Worm (Caenorhabditis elegans): Measurements from ENCODE around the gene T24C4.5.

- TF ChIP-seq lin-39 (tag; optimal IDR thresholded peaks at IDR 0.05): no peak
- no peak for TF ChIP-seq dmd-6 (GFP tag; IDR thresholded peaks at IDR 0.05)
- TF ChIP-seq nhr-111 (GFP tag; optimal IDR thresholded peaks at IDR 0.05): no peak
Measured at ce11 chrIII:839491-839890, 40.0 kb downstream of the T24C4.5 start, which contains the start of gene dos-3.
